Worm (Caenorhabditis elegans) whole organism, L3 larva: ENCODE results near the gene F40D4.13.

Source experiments
- ZK546.5 ChIP-seq: sonication (generic microtip); optimal IDR thresholded peaks from 2 replicates; lab custom pipeline; 2017; ENCODE audit warnings: missing biosample characterization, missing genetic modification characterization
- aly-2 ChIP-seq: fragments of 150-350 bp; optimal IDR thresholded peaks from 2 replicates; lab custom pipeline; 2014; ENCODE audit warnings: missing biosample characterization, missing genetic modification characterization
- ama-1 ChIP-seq: fragments of 150-350 bp; optimal IDR thresholded peaks from 2 replicates; lab custom pipeline; 2018
- ceh-16 ChIP-seq: sonication (generic microtip); optimal IDR thresholded peaks from 2 replicates; lab custom pipeline; 2017; ENCODE audit warnings: missing biosample characterization, missing genetic modification characterization
- ceh-28 ChIP-seq: fragments of 150-350 bp; optimal IDR thresholded peaks from 2 replicates; lab custom pipeline; 2014; ENCODE audit warnings: missing biosample characterization, missing genetic modification reagents, missing genetic modification characterization
- ceh-9 ChIP-seq: sonication (generic microtip); optimal IDR thresholded peaks from 2 replicates; lab custom pipeline; 2018; ENCODE audit warnings: missing biosample characterization, missing genetic modification characterization
- daf-12 ChIP-seq: fragments of 150-350 bp; optimal IDR thresholded peaks from 2 replicates; lab custom pipeline; 2014; ENCODE audit warnings: missing biosample characterization, missing genetic modification reagents, missing genetic modification characterization
- egl-5 ChIP-seq: fragments of 150-350 bp; optimal IDR thresholded peaks from 2 replicates; lab custom pipeline; 2017; ENCODE audit warnings: missing biosample characterization, missing genetic modification reagents, missing genetic modification characterization, inconsistent platforms
- elt-2 ChIP-seq: sonication (generic microtip); optimal IDR thresholded peaks from 2 replicates; lab custom pipeline; 2016; ENCODE audit warnings: missing genetic modification reagents, mild to moderate bottlenecking, missing genetic modification characterization, missing compliant biosample characterization
- elt-3 ChIP-seq, 3 experiments: fragments of 150-350 bp in 1 of 3; sonication (generic microtip) in 2 of 3; optimal IDR thresholded peaks; 2 replicates in 2 of 3; 4 replicates in 1 of 3; lab custom pipeline; 2014 to 2017; ENCODE audit warnings: missing biosample characterization in 3 of 3, missing genetic modification characterization in 3 of 3
- fkh-2 ChIP-seq: fragments of 150-350 bp; optimal IDR thresholded peaks from 2 replicates; lab custom pipeline; 2014; ENCODE audit warnings: missing biosample characterization, missing genetic modification reagents, missing genetic modification characterization
- fos-1 ChIP-seq: fragments of 150-350 bp; optimal IDR thresholded peaks from 2 replicates; lab custom pipeline; 2014; ENCODE audit warnings: missing biosample characterization, missing genetic modification characterization
- jun-1 ChIP-seq: fragments of 150-350 bp; optimal IDR thresholded peaks from 2 replicates; lab custom pipeline; 2014; ENCODE audit warnings: missing biosample characterization, missing genetic modification reagents, missing genetic modification characterization
- lin-15B ChIP-seq: fragments of 150-350 bp; optimal IDR thresholded peaks from 2 replicates; lab custom pipeline; 2014; ENCODE audit warnings: missing biosample characterization, missing genetic modification characterization
- lin-39 ChIP-seq: fragments of 150-350 bp; optimal IDR thresholded peaks from 2 replicates; lab custom pipeline; 2018; ENCODE audit warnings: missing biosample characterization, missing genetic modification reagents, missing genetic modification characterization
- lsy-12 ChIP-seq: sonication (generic microtip); optimal IDR thresholded peaks from 2 replicates; lab custom pipeline; 2016; ENCODE audit warnings: mild to moderate bottlenecking, missing genetic modification characterization, missing compliant biosample characterization
- mdl-1 ChIP-seq: fragments of 150-350 bp; optimal IDR thresholded peaks from 2 replicates; lab custom pipeline; 2014; ENCODE audit warnings: missing biosample characterization, missing genetic modification characterization
- mml-1 ChIP-seq: fragments of 150-350 bp; sonication (generic microtip); optimal IDR thresholded peaks from 3 replicates; lab custom pipeline; 2014; ENCODE audit warnings: missing biosample characterization, missing genetic modification characterization
- nfya-1 ChIP-seq: sonication (generic microtip); optimal IDR thresholded peaks from 2 replicates; lab custom pipeline; 2017; ENCODE audit warnings: missing genetic modification characterization, mild to moderate bottlenecking, missing compliant biosample characterization, antibody characterized with exemption, moderate library complexity; ENCODE audit not compliant: insufficient read depth
- nhr-12 ChIP-seq: fragments of 150-350 bp; optimal IDR thresholded peaks from 2 replicates; lab custom pipeline; 2014; ENCODE audit warnings: missing biosample characterization, missing genetic modification characterization
- nhr-23 ChIP-seq: fragments of 150-350 bp; optimal IDR thresholded peaks from 2 replicates; lab custom pipeline; 2014; ENCODE audit warnings: missing biosample characterization, missing genetic modification reagents, missing genetic modification characterization
- nhr-237 ChIP-seq: fragments of 150-350 bp; optimal IDR thresholded peaks from 2 replicates; lab custom pipeline; 2014; ENCODE audit warnings: missing biosample characterization, missing genetic modification characterization
- nhr-25 ChIP-seq: sonication (generic microtip); optimal IDR thresholded peaks from 2 replicates; lab custom pipeline; 2017; ENCODE audit warnings: missing biosample characterization, missing genetic modification characterization
- nhr-67 ChIP-seq: fragments of 150-350 bp; optimal IDR thresholded peaks from 2 replicates; lab custom pipeline; 2014; ENCODE audit warnings: missing biosample characterization, missing genetic modification characterization
- nhr-77 ChIP-seq: fragments of 150-350 bp; optimal IDR thresholded peaks from 2 replicates; lab custom pipeline; 2014; ENCODE audit warnings: missing biosample characterization, missing genetic modification characterization
- pha-4 ChIP-seq: fragments of 150-350 bp; optimal IDR thresholded peaks from 2 replicates; lab custom pipeline; 2014; ENCODE audit warnings: missing biosample characterization, missing genetic modification reagents, missing genetic modification characterization
- pqm-1 ChIP-seq: fragments of 150-350 bp; optimal IDR thresholded peaks from 2 replicates; lab custom pipeline; 2017; ENCODE audit warnings: missing biosample characterization, missing genetic modification characterization, inconsistent platforms
- sea-2 ChIP-seq: fragments of 150-350 bp; sonication (generic microtip); optimal IDR thresholded peaks from 4 replicates; lab custom pipeline; 2014; ENCODE audit warnings: missing biosample characterization, missing genetic modification reagents, missing genetic modification characterization
- tbx-2 ChIP-seq: sonication (generic microtip); optimal IDR thresholded peaks from 2 replicates; lab custom pipeline; 2016; ENCODE audit warnings: mild to moderate bottlenecking, missing genetic modification characterization, missing compliant biosample characterization
- unc-39 ChIP-seq: sonication (generic microtip); optimal IDR thresholded peaks from 4 replicates; lab custom pipeline; 2017; ENCODE audit warnings: missing biosample characterization, missing genetic modification characterization
- unc-62 ChIP-seq: fragments of 150-350 bp; sonication (generic microtip); optimal IDR thresholded peaks from 4 replicates; lab custom pipeline; 2014; ENCODE audit warnings: missing biosample characterization, missing genetic modification reagents, missing genetic modification characterization
- zag-1 ChIP-seq: fragments of 150-350 bp; optimal IDR thresholded peaks from 2 replicates; lab custom pipeline; 2014; ENCODE audit warnings: missing biosample characterization, missing genetic modification characterization
- ztf-11 ChIP-seq: fragments of 150-350 bp; optimal IDR thresholded peaks from 2 replicates; lab custom pipeline; 2014; ENCODE audit warnings: missing biosample characterization, missing genetic modification characterization
- ztf-4 ChIP-seq: fragments of 150-350 bp; optimal IDR thresholded peaks from 2 replicates; lab custom pipeline; 2014; ENCODE audit warnings: missing biosample characterization, missing genetic modification characterization

F40D4.13 gene

ce11 chrV:17171551-17171950, 14.5 kb upstream of the F40D4.13 start, which contains the start of gene srbc-26:
TSS of gene srbc-26 (plus strand) at chrV:17171851.
- TF ChIP-seq egl-5 (tag; lab: Kevin White, UChicago) (no peak), nhr-237 (no peak), ceh-28 (tag; lab: Kevin White, UChicago) (no peak), lin-39 (no peak), sea-2 (GFP tag; lab: Kevin White, UChicago) (no peak), mdl-1 (no peak), lsy-12 (no peak), unc-39 (no peak), elt-3 (tag; optimal IDR thresholded peaks at IDR 0.05; lab: Kevin White, UChicago) (no peak), jun-1 (tag; lab: Kevin White, UChicago) (no peak), daf-12 (tag; lab: Kevin White, UChicago) (no peak), nhr-12 (tag; lab: Kevin White, UChicago) (no peak), ztf-4 (tag; lab: Kevin White, UChicago) (no peak), nhr-25 (no peak), nhr-23 (no peak)

ce11 chrV:17170822-17171221, 13.8 kb upstream of the F40D4.13 start, which contains the start of gene srw-51:
TSS of gene srw-51 (minus strand) at chrV:17170922.
- TF ChIP-seq lin-39 = no peak
- no peak for TF ChIP-seq nfya-1 (tag; lab: Kevin White, UChicago)
- TF ChIP-seq egl-5 (tag; lab: Kevin White, UChicago) = no peak
- TF ChIP-seq fkh-2 (tag; lab: Kevin White, UChicago) = no peak
- no peak for TF ChIP-seq pqm-1 (tag; lab: Kevin White, UChicago)
- no peak for TF ChIP-seq elt-3 (tag; optimal IDR thresholded peaks at IDR 0.05; lab: Kevin White, UChicago)
- TF ChIP-seq unc-39 = no peak
- no peak for TF ChIP-seq sea-2 (GFP tag; lab: Kevin White, UChicago)
- TF ChIP-seq tbx-2 (tag; lab: Kevin White, UChicago) = no peak
- no peak for TF ChIP-seq nhr-67
- TF ChIP-seq elt-2 (tag; lab: Kevin White, UChicago) = no peak
- TF ChIP-seq nhr-77 = no peak
- no peak for TF ChIP-seq ceh-9 (tag; lab: Kevin White, UChicago)

- TF ChIP-seq aly-2 (tag; lab: Kevin White, UChicago) = no peak
- no peak for TF ChIP-seq daf-12 (tag; lab: Kevin White, UChicago)
Observed at ce11 chrV:17167457-17167856, 10.4 kb upstream of the F40D4.13 start, which contains the start of gene srz-66. TSS of gene srz-66 (minus strand) at chrV:17167557.

- TF ChIP-seq daf-12 (tag; lab: Kevin White, UChicago) (no peak), mml-1 (tag; lab: Kevin White, UChicago) (no peak), nhr-23 (no peak), ZK546.5 (tag; lab: Kevin White, UChicago) (no peak), ztf-11 (tag; lab: Kevin White, UChicago) (no peak), pha-4 (tag; lab: Kevin White, UChicago) (no peak), ama-1 (lab: Kevin White, UChicago) (no peak), lin-15B (tag; lab: Kevin White, UChicago) (no peak), unc-62 (GFP tag; lab: Kevin White, UChicago) (no peak), mdl-1 (no peak), tbx-2 (tag; lab: Kevin White, UChicago) (no peak), nhr-67 (no peak), fos-1 (tag; lab: Kevin White, UChicago) (no peak), zag-1 (tag; lab: Kevin White, UChicago) (no peak), ceh-16 (no peak)
- TF ChIP-seq, all 47 proteins: peak for 0
Observed at ce11 chrV:17165409-17165808, 8.4 kb upstream of the F40D4.13 start, which contains the start of gene srh-102. TSS of gene srh-102 (minus strand) at chrV:17165509.

ce11 chrV:17159430-17159924, 2.4 kb upstream of the F40D4.13 start, which contains the start of gene F40D4.12:
TSS of gene F40D4.12 (plus strand) at chrV:17159874.
- TF ChIP-seq unc-62 (GFP tag; lab: Kevin White, UChicago) (no peak), pqm-1 (tag; lab: Kevin White, UChicago) (peak; percentile 25), elt-2 (tag; lab: Kevin White, UChicago) (peak; percentile 64), ama-1 (lab: Kevin White, UChicago) (no peak)
- TF ChIP-seq, all 47 proteins: peak for 2
